Fruit fly (Drosophila melanogaster) whole organism, embryonic: ENCODE measurements around the gene CG12728.

ENCODE experiments used
- Bteb2 ChIP-seq: fragments of 200-800 bp; sonication (Bioruptor generic); optimal IDR thresholded peaks from 2 replicates; lab custom pipeline; 2016; ENCODE audit warnings: missing biosample characterization, missing genetic modification characterization
- C15 ChIP-seq: fragments of 200-800 bp; sonication (Bioruptor generic); IDR thresholded peaks from 3 replicates; pipeline ENCODE4 v1.3.6; 2022; ENCODE audit warnings: missing biosample characterization, missing genetic modification characterization
- CG11504 ChIP-seq: fragments of 200-800 bp; sonication (Bioruptor generic); optimal IDR thresholded peaks from 3 replicates; lab custom pipeline; 2019; ENCODE audit warnings: missing biosample characterization, mild to moderate bottlenecking, missing genetic modification characterization, moderate library complexity
- CG12219 ChIP-seq: fragments of 200-800 bp; sonication (Bioruptor generic); optimal IDR thresholded peaks from 3 replicates; lab custom pipeline; 2018; ENCODE audit warnings: missing biosample characterization, mild to moderate bottlenecking, missing genetic modification characterization
- CG12391 ChIP-seq: fragments of 200-800 bp; sonication (Bioruptor generic); optimal IDR thresholded peaks from 3 replicates; lab custom pipeline; 2018; ENCODE audit warnings: missing biosample characterization, mild to moderate bottlenecking, missing genetic modification characterization, moderate library complexity
- CG13624 ChIP-seq: fragments of 200-800 bp; sonication (Bioruptor generic); optimal IDR thresholded peaks from 2 replicates; lab custom pipeline; 2016; ENCODE audit warnings: missing biosample characterization, missing genetic modification characterization
- CG14710 ChIP-seq: fragments of 200-800 bp; sonication (Bioruptor generic); optimal IDR thresholded peaks from 3 replicates; lab custom pipeline; 2019; ENCODE audit warnings: missing biosample characterization, mild to moderate bottlenecking, missing genetic modification characterization, moderate library complexity
- CG15479 ChIP-seq: fragments of 200-800 bp; sonication (Bioruptor generic); optimal IDR thresholded peaks from 3 replicates; lab custom pipeline; 2019; ENCODE audit warnings: missing biosample characterization, mild to moderate bottlenecking, missing genetic modification characterization, moderate library complexity
- CG17328 ChIP-seq: fragments of 200-800 bp; sonication (Bioruptor generic); IDR thresholded peaks from 2 replicates; pipeline ENCODE4 v1.3.6; 2022; ENCODE audit warnings: missing biosample characterization, missing genetic modification characterization
- CG17359 ChIP-seq: fragments of 200-800 bp; sonication (Bioruptor generic); optimal IDR thresholded peaks from 3 replicates; lab custom pipeline; 2018; ENCODE audit warnings: missing biosample characterization, mild to moderate bottlenecking, missing genetic modification characterization, moderate library complexity
- CG2120 ChIP-seq: fragments of 200-800 bp; sonication (Bioruptor generic); optimal IDR thresholded peaks from 3 replicates; lab custom pipeline; 2016; ENCODE audit warnings: missing biosample characterization, missing genetic modification characterization
- CG2889 ChIP-seq: fragments of 200-800 bp; sonication (Bioruptor generic); IDR thresholded peaks from 3 replicates; pipeline ENCODE4 v1.3.6; 2022; ENCODE audit warnings: missing biosample characterization, missing genetic modification characterization
- CG30020 ChIP-seq: fragments of 200-800 bp; optimal IDR thresholded peaks from 2 replicates; lab custom pipeline; 2019; ENCODE audit warnings: missing biosample characterization, mild to moderate bottlenecking, missing genetic modification characterization, moderate library complexity
- CG31224 ChIP-seq: fragments of 200-800 bp; sonication (Bioruptor generic); IDR thresholded peaks from 2 replicates; pipeline ENCODE4 v1.3.6; 2022; ENCODE audit warnings: missing biosample characterization, missing genetic modification characterization
- CG4282 ChIP-seq: fragments of 200-800 bp; sonication (Bioruptor generic); optimal IDR thresholded peaks from 2 replicates; lab custom pipeline; 2016; ENCODE audit warnings: missing biosample characterization, missing genetic modification characterization
- CG4424 ChIP-seq: fragments of 200-800 bp; sonication (Bioruptor generic); optimal IDR thresholded peaks from 3 replicates; lab custom pipeline; 2016; ENCODE audit warnings: missing biosample characterization, missing genetic modification characterization
- CG4730 ChIP-seq: fragments of 200-800 bp; sonication (Bioruptor generic); IDR thresholded peaks from 2 replicates; pipeline ENCODE4 v1.3.6; 2022; ENCODE audit warnings: missing biosample characterization, missing genetic modification characterization
- CG6683 ChIP-seq: fragments of 200-800 bp; sonication (Bioruptor generic); optimal IDR thresholded peaks from 2 replicates; lab custom pipeline; 2017; ENCODE audit warnings: missing biosample characterization, mild to moderate bottlenecking, missing genetic modification characterization, missing genetic modification reagents
- CG6813 ChIP-seq: fragments of 200-800 bp; sonication (Bioruptor generic); optimal IDR thresholded peaks from 2 replicates; lab custom pipeline; 2017; ENCODE audit warnings: missing biosample characterization, missing genetic modification characterization, mild to moderate bottlenecking, moderate library complexity, missing genetic modification reagents
- CG7372 ChIP-seq: fragments of 200-800 bp; sonication (Bioruptor generic); IDR thresholded peaks from 2 replicates; pipeline ENCODE4 v1.3.6; 2022; ENCODE audit warnings: missing biosample characterization, missing genetic modification characterization
- Camta ChIP-seq: fragments of 200-800 bp; sonication (Bioruptor generic); optimal IDR thresholded peaks from 2 replicates; lab custom pipeline; 2016; ENCODE audit warnings: missing biosample characterization, missing genetic modification characterization
- CkIIα-i1 ChIP-seq: fragments of 200-800 bp; sonication (Bioruptor generic); IDR thresholded peaks from 2 replicates; pipeline ENCODE4 v1.3.6; 2022; ENCODE audit warnings: missing biosample characterization, missing genetic modification characterization
- D ChIP-seq, 2 experiments: fragments of 200-800 bp in 1 of 2; fragments of >200 bp in 1 of 2; sonication (Bioruptor generic) in 1 of 2; optimal IDR thresholded peaks; 2 replicates in 1 of 2; 3 replicates in 1 of 2; lab custom pipeline; 2017; ENCODE audit warnings: mild to moderate bottlenecking in 1 of 2, missing biosample characterization in 1 of 2, missing genetic modification characterization in 1 of 2, missing genetic modification reagents in 1 of 2
- D19A ChIP-seq: fragments of 200-800 bp; optimal IDR thresholded peaks from 3 replicates; lab custom pipeline; 2019; ENCODE audit warnings: missing biosample characterization, mild to moderate bottlenecking, missing genetic modification characterization, moderate library complexity
- D19B ChIP-seq: fragments of 200-800 bp; sonication (Bioruptor generic); optimal IDR thresholded peaks from 2 replicates; lab custom pipeline; 2017; ENCODE audit warnings: missing biosample characterization, mild to moderate bottlenecking, missing genetic modification characterization
- Hand ChIP-seq: fragments of 200-800 bp; sonication (Bioruptor generic); optimal IDR thresholded peaks from 2 replicates; lab custom pipeline; 2017; ENCODE audit warnings: mild to moderate bottlenecking, missing biosample characterization, missing genetic modification reagents, missing genetic modification characterization
- Jarid2 ChIP-seq: fragments of 200-800 bp; sonication (Bioruptor generic); optimal IDR thresholded peaks from 3 replicates; lab custom pipeline; 2017; ENCODE audit warnings: mild to moderate bottlenecking, missing biosample characterization, missing genetic modification reagents, missing genetic modification characterization
- Myb ChIP-seq: fragments of 200-800 bp; sonication (Bioruptor generic); optimal IDR thresholded peaks from 2 replicates; lab custom pipeline; 2016; ENCODE audit warnings: missing biosample characterization, missing genetic modification characterization
- Nf-YC ChIP-seq: fragments of 200-800 bp; optimal IDR thresholded peaks from 3 replicates; lab custom pipeline; 2019; ENCODE audit warnings: missing biosample characterization, mild to moderate bottlenecking, missing genetic modification characterization, moderate library complexity
- NfI ChIP-seq: fragments of 200-800 bp; sonication (Bioruptor generic); optimal IDR thresholded peaks from 3 replicates; lab custom pipeline; 2018; ENCODE audit warnings: missing biosample characterization, mild to moderate bottlenecking, missing genetic modification characterization, moderate library complexity
- Six4 ChIP-seq: fragments of 200-800 bp; sonication (Bioruptor generic); optimal IDR thresholded peaks from 2 replicates; lab custom pipeline; 2016; ENCODE audit warnings: missing biosample characterization, missing genetic modification characterization
- Trl ChIP-seq, 3 experiments: fragments of >200 bp in 2 of 3; fragments of 200-800 bp in 1 of 3; sonication (Bioruptor generic) in 1 of 3; optimal IDR thresholded peaks; 2 replicates in 1 of 3; 3 replicates in 2 of 3; lab custom pipeline; 2016 to 2017; ENCODE audit warnings: missing biosample characterization in 1 of 3, missing genetic modification characterization in 1 of 3
- bcd ChIP-seq: fragments of 200-800 bp; sonication (Bioruptor generic); optimal IDR thresholded peaks from 2 replicates; lab custom pipeline; 2017; ENCODE audit warnings: missing biosample characterization, mild to moderate bottlenecking, missing genetic modification characterization
- crol ChIP-seq: fragments of 200-800 bp; sonication (Bioruptor generic); IDR thresholded peaks from 2 replicates; pipeline ENCODE4 v1.3.6; 2022; ENCODE audit warnings: missing biosample characterization, missing genetic modification characterization
- dmrt99B ChIP-seq: fragments of 200-800 bp; sonication (Bioruptor generic); optimal IDR thresholded peaks from 2 replicates; lab custom pipeline; 2018; ENCODE audit warnings: missing biosample characterization, mild to moderate bottlenecking, missing genetic modification characterization, moderate library complexity
- dysf ChIP-seq: fragments of 200-800 bp; sonication (Bioruptor generic); IDR thresholded peaks from 3 replicates; pipeline ENCODE4 v1.3.6; 2022; ENCODE audit warnings: missing biosample characterization, missing genetic modification characterization
- esg ChIP-seq: fragments of 200-800 bp; sonication (Bioruptor generic); conservative IDR thresholded peaks from 2 replicates; pipeline ENCODE4 v1.3.6; 2022; ENCODE audit warnings: missing biosample characterization, missing genetic modification characterization
- gro ChIP-seq: fragments of 200-800 bp; sonication (Bioruptor generic); optimal IDR thresholded peaks from 2 replicates; lab custom pipeline; 2016; ENCODE audit warnings: missing biosample characterization, missing genetic modification characterization
- gsb-n ChIP-seq: fragments of 200-800 bp; sonication (Bioruptor generic); optimal IDR thresholded peaks from 3 replicates; lab custom pipeline; 2018; ENCODE audit warnings: missing biosample characterization, mild to moderate bottlenecking, missing genetic modification characterization
- ind ChIP-seq: fragments of 200-800 bp; sonication (Bioruptor generic); optimal IDR thresholded peaks from 3 replicates; lab custom pipeline; 2016; ENCODE audit warnings: missing biosample characterization, missing genetic modification characterization
- jigr1 ChIP-seq: fragments of 200-800 bp; sonication (Bioruptor generic); IDR thresholded peaks from 3 replicates; pipeline ENCODE4 v1.3.6; 2022; ENCODE audit warnings: missing biosample characterization, missing genetic modification characterization
- lab ChIP-seq: fragments of 200-800 bp; sonication (Bioruptor generic); optimal IDR thresholded peaks from 3 replicates; lab custom pipeline; 2017; ENCODE audit warnings: missing biosample characterization, missing genetic modification characterization, mild to moderate bottlenecking, moderate library complexity, missing genetic modification reagents
- p53 ChIP-seq: fragments of 200-800 bp; sonication (Bioruptor generic); optimal IDR thresholded peaks from 2 replicates; lab custom pipeline; 2016; ENCODE audit warnings: missing biosample characterization, missing genetic modification characterization
- sens ChIP-seq: fragments of 200-800 bp; sonication (Bioruptor generic); peaks from one replicate; lab custom pipeline; 2016; ENCODE audit warnings: missing biosample characterization, missing genetic modification characterization
- tap ChIP-seq: fragments of 200-800 bp; optimal IDR thresholded peaks from 3 replicates; lab custom pipeline; 2019; ENCODE audit warnings: missing biosample characterization, mild to moderate bottlenecking, missing genetic modification characterization, moderate library complexity
- tio ChIP-seq: fragments of 200-800 bp; sonication (Bioruptor generic); optimal IDR thresholded peaks from 2 replicates; lab custom pipeline; 2017; ENCODE audit warnings: missing biosample characterization, missing genetic modification characterization, inconsistent platforms
- ttk ChIP-seq: fragments of 200-800 bp; sonication (Bioruptor generic); IDR thresholded peaks from 2 replicates; pipeline ENCODE4 v2.1.2; 2022; ENCODE audit warnings: missing biosample characterization, missing genetic modification characterization
- vnd ChIP-seq: fragments of 200-800 bp; sonication (Bioruptor generic); IDR thresholded peaks from 3 replicates; pipeline ENCODE4 v1.3.6; 2022; ENCODE audit warnings: missing biosample characterization, missing genetic modification characterization; ENCODE audit not compliant: partially characterized antibody
- wek ChIP-seq: fragments of 200-800 bp; sonication (Bioruptor generic); optimal IDR thresholded peaks from 3 replicates; lab custom pipeline; 2018; ENCODE audit warnings: missing biosample characterization, mild to moderate bottlenecking, missing genetic modification characterization, moderate library complexity

The CG12728 gene

dm6 chrX:5973389-5974025 lies 31.1 kb downstream of the CG12728 start (continued):
- TF ChIP-seq CG12219 (no peak), sens (GFP tag; lab: Kevin White, UChicago) (peak; percentile 28), CG12391 (peak; percentile 35), CkIIα-i1 (GFP tag; lab: Robert Waterston, UW) (no peak), bcd (GFP tag; lab: Kevin White, UChicago) (no peak), wek (GFP tag; lab: Kevin White, UChicago) (no peak), ind (GFP tag; lab: Kevin White, UChicago) (peak; percentile 11), Trl (optimal IDR thresholded peaks at IDR 0.05; lab: Kevin White, UChicago) (no peak), Trl (GFP tag; optimal IDR thresholded peaks at IDR 0.05; lab: Kevin White, UChicago) (no peak), CG2120 (GFP tag; lab: Kevin White, UChicago) (peak; percentile 0), Myb (no peak), Six4 (GFP tag; lab: Kevin White, UChicago) (no peak), CG4424 (GFP tag; lab: Kevin White, UChicago) (peak; percentile 58), ttk (peak; percentile 50; the same call in 1 of the 2 replicates), CG17359 (tag; lab: Kevin White, UChicago) (peak; percentile 28), esg (peak; percentile 20; the same call in 1 of the 2 replicates), D19B (GFP tag; lab: Kevin White, UChicago) (no peak), gro (no peak), CG30020 (tag; lab: Kevin White, UChicago) (no peak), tio (GFP tag; lab: Kevin White, UChicago) (peak; percentile 33), Hand (GFP tag; lab: Kevin White, UChicago) (no peak), Camta (GFP tag; lab: Kevin White, UChicago) (no peak), NfI (peak; percentile 12), CG4730 (no peak), CG14710 (peak; percentile 40), CG6813 (GFP tag; lab: Kevin White, UChicago) (no peak), CG4282 (GFP tag; lab: Kevin White, UChicago) (no peak), CG6683 (GFP tag; lab: Kevin White, UChicago) (no peak), gsb-n (peak; percentile 4), D19A (tag; lab: Kevin White, UChicago) (no peak), CG31224 (GFP tag; lab: Robert Waterston, UW) (no peak), D (optimal IDR thresholded peaks at IDR 0.05; lab: Kevin White, UChicago) (no peak), D (GFP tag; optimal IDR thresholded peaks at IDR 0.05; lab: Kevin White, UChicago) (no peak), lab (GFP tag; lab: Kevin White, UChicago) (peak; percentile 19), dmrt99B (tag; lab: Kevin White, UChicago) (peak; percentile 43), p53 (GFP tag; lab: Kevin White, UChicago) (no peak), CG15479 (GFP tag; lab: Kevin White, UChicago) (no peak), CG11504 (peak; percentile 16), CG2889 (no peak), vnd (GFP tag; lab: Robert Waterston, UW) (no peak), tap (tag; lab: Kevin White, UChicago) (no peak), C15 (no peak), CG7372 (GFP tag; lab: Robert Waterston, UW) (no peak), CG13624 (GFP tag; lab: Kevin White, UChicago) (no peak), crol (GFP tag; lab: Robert Waterston, UW) (no peak), Nf-YC (tag; lab: Kevin White, UChicago) (no peak), Jarid2 (no peak), jigr1 (GFP tag; lab: Robert Waterston, UW) (no peak), dysf (peak; percentile 49; the same call in 1 of the 3 replicates), CG17328 (peak; percentile 47; the same call in 1 of the 2 replicates), Bteb2 (GFP tag; lab: Kevin White, UChicago) (no peak)
